Fruit fly (Drosophila melanogaster) whole organism, embryonic: ENCODE results near the gene Polr1C.

ENCODE experiments used
- Abd-B ChIP-seq: fragments of 200-800 bp; sonication (Bioruptor generic); optimal IDR thresholded peaks from 2 replicates; lab custom pipeline; 2018; ENCODE audit warnings: missing biosample characterization, mild to moderate bottlenecking, missing genetic modification characterization, moderate library complexity
- CG10321 ChIP-seq: fragments of 200-800 bp; sonication (Bioruptor generic); IDR thresholded peaks from 2 replicates; pipeline ENCODE4 v1.3.6; 2022; ENCODE audit warnings: missing biosample characterization, missing genetic modification characterization
- CG10543 ChIP-seq: fragments of 200-800 bp; sonication (Bioruptor generic); optimal IDR thresholded peaks from 3 replicates; lab custom pipeline; 2017; ENCODE audit warnings: missing biosample characterization, mild to moderate bottlenecking, missing genetic modification characterization, moderate library complexity
- CG10979 ChIP-seq: fragments of 200-800 bp; sonication (Bioruptor generic); optimal IDR thresholded peaks from 2 replicates; lab custom pipeline; 2018; ENCODE audit warnings: missing biosample characterization, mild to moderate bottlenecking, missing genetic modification characterization, moderate library complexity
- CG11695 ChIP-seq: fragments of 200-800 bp; sonication (Bioruptor generic); IDR thresholded peaks from 3 replicates; pipeline ENCODE4 v1.3.6; 2022; ENCODE audit warnings: missing biosample characterization, missing genetic modification characterization
- CG12299 ChIP-seq: fragments of 200-800 bp; sonication (Bioruptor generic); optimal IDR thresholded peaks from 2 replicates; lab custom pipeline; 2018; ENCODE audit warnings: missing biosample characterization, mild to moderate bottlenecking, missing genetic modification characterization
- CG14710 ChIP-seq: fragments of 200-800 bp; sonication (Bioruptor generic); optimal IDR thresholded peaks from 3 replicates; lab custom pipeline; 2019; ENCODE audit warnings: missing biosample characterization, mild to moderate bottlenecking, missing genetic modification characterization, moderate library complexity
- CG1603 ChIP-seq: fragments of 200-800 bp; sonication (Bioruptor generic); optimal IDR thresholded peaks from 2 replicates; lab custom pipeline; 2019; ENCODE audit warnings: missing biosample characterization, mild to moderate bottlenecking, missing genetic modification characterization, moderate library complexity
- CG1647 ChIP-seq: fragments of 200-800 bp; sonication (Bioruptor generic); optimal IDR thresholded peaks from 3 replicates; lab custom pipeline; 2016; ENCODE audit warnings: missing biosample characterization, missing genetic modification characterization
- CG16863 ChIP-seq: fragments of 200-800 bp; sonication (Bioruptor generic); optimal IDR thresholded peaks from 3 replicates; lab custom pipeline; 2016; ENCODE audit warnings: missing biosample characterization, missing genetic modification characterization
- CG2120 ChIP-seq: fragments of 200-800 bp; sonication (Bioruptor generic); optimal IDR thresholded peaks from 3 replicates; lab custom pipeline; 2016; ENCODE audit warnings: missing biosample characterization, missing genetic modification characterization
- CG42726 ChIP-seq: fragments of 200-800 bp; sonication (Bioruptor generic); IDR thresholded peaks from 2 replicates; pipeline ENCODE4 v1.3.6; 2022; ENCODE audit warnings: missing biosample characterization, missing genetic modification characterization; ENCODE audit not compliant: partially characterized antibody
- CG43689 ChIP-seq: fragments of 200-800 bp; sonication (Bioruptor generic); IDR thresholded peaks from 2 replicates; pipeline ENCODE4 v1.3.6; 2022; ENCODE audit warnings: missing biosample characterization, missing genetic modification characterization
- CG6791 ChIP-seq: fragments of 200-800 bp; sonication (Bioruptor generic); IDR thresholded peaks from 3 replicates; pipeline ENCODE4 v1.3.6; 2022; ENCODE audit warnings: missing biosample characterization, missing genetic modification characterization; ENCODE audit not compliant: partially characterized antibody
- CG7745 ChIP-seq: fragments of 200-800 bp; sonication (Bioruptor generic); optimal IDR thresholded peaks from 2 replicates; lab custom pipeline; 2018; ENCODE audit warnings: missing biosample characterization, mild to moderate bottlenecking, missing genetic modification characterization, moderate library complexity
- CG7786 ChIP-seq: fragments of 200-800 bp; sonication (Bioruptor generic); optimal IDR thresholded peaks from 2 replicates; lab custom pipeline; 2016; ENCODE audit warnings: missing biosample characterization, missing genetic modification characterization
- CG7963 ChIP-seq: fragments of 200-800 bp; sonication (Bioruptor generic); IDR thresholded peaks from 3 replicates; pipeline ENCODE4 v1.3.6; 2022; ENCODE audit warnings: missing biosample characterization, missing genetic modification characterization; ENCODE audit not compliant: partially characterized antibody
- CG8924 ChIP-seq: fragments of 200-800 bp; optimal IDR thresholded peaks from 3 replicates; lab custom pipeline; 2019; ENCODE audit warnings: missing biosample characterization, mild to moderate bottlenecking, missing genetic modification characterization, moderate library complexity
- CG9727 ChIP-seq: fragments of 200-800 bp; sonication (Bioruptor generic); optimal IDR thresholded peaks from 3 replicates; lab custom pipeline; 2017; ENCODE audit warnings: missing biosample characterization, mild to moderate bottlenecking, missing genetic modification characterization
- CoRest ChIP-seq: fragments of 200-800 bp; sonication (Bioruptor generic); optimal IDR thresholded peaks from 3 replicates; lab custom pipeline; 2018; ENCODE audit warnings: missing biosample characterization, mild to moderate bottlenecking, missing genetic modification characterization, moderate library complexity
- Dll ChIP-seq: fragments of 200-800 bp; sonication (Bioruptor generic); IDR thresholded peaks from 4 replicates; pipeline ENCODE4 v1.3.6; 2022; ENCODE audit warnings: missing biosample characterization, missing genetic modification characterization; ENCODE audit not compliant: partially characterized antibody
- Eip74EF ChIP-seq, 2 experiments: fragments of 200-800 bp in 1 of 2; fragments of >200 bp in 1 of 2; sonication (Bioruptor generic) in 1 of 2; optimal IDR thresholded peaks; 2 replicates each; lab custom pipeline; 2017 to 2019; ENCODE audit warnings: missing biosample characterization in 2 of 2, missing genetic modification characterization in 2 of 2, mild to moderate bottlenecking in 1 of 2, moderate library complexity in 1 of 2
- Gug ChIP-seq: fragments of 200-800 bp; sonication (Bioruptor generic); IDR thresholded peaks from 4 replicates; pipeline ENCODE4 v1.3.6; 2022; ENCODE audit warnings: missing biosample characterization, missing genetic modification characterization
- HLH4C ChIP-seq: fragments of 200-800 bp; sonication (Bioruptor generic); IDR thresholded peaks from 3 replicates; pipeline ENCODE4 v1.3.6; 2022; ENCODE audit warnings: missing biosample characterization, missing genetic modification characterization; ENCODE audit not compliant: partially characterized antibody
- Hsf ChIP-seq: fragments of 200-800 bp; sonication (Bioruptor generic); optimal IDR thresholded peaks from 3 replicates; lab custom pipeline; 2016; ENCODE audit warnings: missing biosample characterization, missing genetic modification characterization
- Jarid2 ChIP-seq: fragments of 200-800 bp; sonication (Bioruptor generic); optimal IDR thresholded peaks from 3 replicates; lab custom pipeline; 2017; ENCODE audit warnings: mild to moderate bottlenecking, missing biosample characterization, missing genetic modification reagents, missing genetic modification characterization
- Lpt ChIP-seq: fragments of >200 bp; optimal IDR thresholded peaks from 2 replicates; lab custom pipeline; 2018; ENCODE audit warnings: missing biosample characterization, missing genetic modification characterization
- MESR4 ChIP-seq: fragments of 200-800 bp; sonication (Bioruptor generic); optimal IDR thresholded peaks from 2 replicates; lab custom pipeline; 2018; ENCODE audit warnings: missing biosample characterization, mild to moderate bottlenecking, missing genetic modification characterization, moderate library complexity
- Med ChIP-seq: fragments of 200-800 bp; sonication (Bioruptor generic); peaks from one replicate; lab custom pipeline; 2016; ENCODE audit warnings: missing biosample characterization, missing genetic modification characterization, mild to moderate bottlenecking, inconsistent platforms, moderate library complexity
- Nf-YA ChIP-seq: fragments of 200-800 bp; sonication (Bioruptor generic); IDR thresholded peaks from 2 replicates; pipeline ENCODE4 v1.3.6; 2022; ENCODE audit warnings: missing biosample characterization, missing genetic modification characterization
- Trl ChIP-seq, 3 experiments: fragments of >200 bp in 2 of 3; fragments of 200-800 bp in 1 of 3; sonication (Bioruptor generic) in 1 of 3; optimal IDR thresholded peaks; 2 replicates in 1 of 3; 3 replicates in 2 of 3; lab custom pipeline; 2016 to 2017; ENCODE audit warnings: missing biosample characterization in 1 of 3, missing genetic modification characterization in 1 of 3
- caup ChIP-seq: fragments of 200-800 bp; sonication (Bioruptor generic); optimal IDR thresholded peaks from 3 replicates; lab custom pipeline; 2017; ENCODE audit warnings: missing biosample characterization, mild to moderate bottlenecking, missing genetic modification characterization, moderate library complexity; ENCODE audit not compliant: severe bottlenecking
- dimm ChIP-seq: fragments of 200-800 bp; sonication (Bioruptor generic); IDR thresholded peaks from 2 replicates; pipeline ENCODE4 v1.3.6; 2022; ENCODE audit warnings: missing biosample characterization, missing genetic modification characterization
- fd64A ChIP-seq: fragments of 200-800 bp; sonication (Bioruptor generic); optimal IDR thresholded peaks from 3 replicates; lab custom pipeline; 2018; ENCODE audit warnings: missing biosample characterization, mild to moderate bottlenecking, missing genetic modification characterization
- fu2 ChIP-seq: fragments of 200-800 bp; sonication (Bioruptor generic); optimal IDR thresholded peaks from 2 replicates; lab custom pipeline; 2016; ENCODE audit warnings: missing biosample characterization, missing genetic modification characterization
- gem ChIP-seq: fragments of 200-800 bp; sonication (Bioruptor generic); optimal IDR thresholded peaks from 2 replicates; lab custom pipeline; 2019; ENCODE audit warnings: missing biosample characterization, mild to moderate bottlenecking, missing genetic modification characterization, moderate library complexity
- gt ChIP-seq: fragments of 200-800 bp; sonication (Bioruptor generic); IDR thresholded peaks from 2 replicates; pipeline ENCODE4 v1.3.6; 2022; ENCODE audit warnings: missing biosample characterization, missing genetic modification characterization
- jumu ChIP-seq: fragments of 200-800 bp; sonication (Bioruptor generic); optimal IDR thresholded peaks from 3 replicates; lab custom pipeline; 2016; ENCODE audit warnings: missing biosample characterization, missing genetic modification characterization
- luna ChIP-seq: fragments of 200-800 bp; sonication (Bioruptor generic); optimal IDR thresholded peaks from 2 replicates; lab custom pipeline; 2016; ENCODE audit warnings: missing biosample characterization, missing genetic modification characterization
- nerfin-2 ChIP-seq: fragments of 200-800 bp; sonication (Bioruptor generic); IDR thresholded peaks from 2 replicates; pipeline ENCODE4 v1.3.6; 2022; ENCODE audit warnings: missing biosample characterization, missing genetic modification characterization; ENCODE audit not compliant: partially characterized antibody
- onecut ChIP-seq: fragments of 200-800 bp; sonication (Bioruptor generic); IDR thresholded peaks from 2 replicates; pipeline ENCODE4 v1.3.6; 2022; ENCODE audit warnings: missing biosample characterization, missing genetic modification characterization
- sd ChIP-seq: fragments of 200-800 bp; sonication (Bioruptor generic); optimal IDR thresholded peaks from 3 replicates; lab custom pipeline; 2018; ENCODE audit warnings: missing biosample characterization, mild to moderate bottlenecking, missing genetic modification characterization, moderate library complexity
- sens ChIP-seq: fragments of 200-800 bp; sonication (Bioruptor generic); peaks from one replicate; lab custom pipeline; 2016; ENCODE audit warnings: missing biosample characterization, missing genetic modification characterization
- sna ChIP-seq: fragments of 200-800 bp; sonication (Bioruptor generic); IDR thresholded peaks from 2 replicates; pipeline ENCODE4 v1.3.6; 2022; ENCODE audit warnings: missing biosample characterization, missing genetic modification characterization; ENCODE audit not compliant: partially characterized antibody
- stwl ChIP-seq: fragments of 200-800 bp; sonication (Bioruptor generic); optimal IDR thresholded peaks from 3 replicates; lab custom pipeline; 2018; ENCODE audit warnings: missing biosample characterization, mild to moderate bottlenecking, missing genetic modification characterization, moderate library complexity
- tna ChIP-seq: fragments of 200-800 bp; sonication (Bioruptor generic); IDR thresholded peaks from 2 replicates; pipeline ENCODE4 v1.3.6; 2022; ENCODE audit warnings: missing biosample characterization, missing genetic modification characterization; ENCODE audit not compliant: partially characterized antibody
- unc-4 ChIP-seq: fragments of 200-800 bp; sonication (Bioruptor generic); IDR thresholded peaks from 2 replicates; pipeline ENCODE4 v1.3.6; 2022; ENCODE audit warnings: missing biosample characterization, missing genetic modification characterization; ENCODE audit not compliant: partially characterized antibody

Gene Polr1C

dm6 chr2L:5009306-5010030, 40.7 kb downstream of the Polr1C start, which contains the start of gene Rtnl1 (continued):
- no peak for TF ChIP-seq gt (GFP tag; lab: Robert Waterston, UW)
- no peak for TF ChIP-seq Nf-YA (GFP tag; lab: Robert Waterston, UW)
- peak; percentile 90 for TF ChIP-seq tna (GFP tag; lab: Robert Waterston, UW)
- peak; percentile 29 for TF ChIP-seq CG7786
- TF ChIP-seq jumu (GFP tag; lab: Kevin White, UChicago), result peak; percentile 72
- TF ChIP-seq Hsf, result peak; percentile 31
- no peak for TF ChIP-seq fd64A (GFP tag; lab: Kevin White, UChicago)
- no peak for TF ChIP-seq CG11695
- no peak for TF ChIP-seq Lpt (GFP tag; lab: Kevin White, UChicago)
- no peak for TF ChIP-seq fu2 (GFP tag; lab: Kevin White, UChicago)
- peak; percentile 71 for TF ChIP-seq stwl (tag; lab: Kevin White, UChicago)
- TF ChIP-seq CG9727 (GFP tag; lab: Kevin White, UChicago), result peak; percentile 25
- TF ChIP-seq Eip74EF (GFP tag; optimal IDR thresholded peaks at IDR 0.05; lab: Kevin White, UChicago), result peak in 1 of 2 experiments; percentile 1
- TF ChIP-seq sd (tag; lab: Kevin White, UChicago), result peak; percentile 88
- peak; percentile 77 for TF ChIP-seq MESR4 (GFP tag; lab: Kevin White, UChicago)
- TF ChIP-seq CG14710 (tag; lab: Kevin White, UChicago), result peak; percentile 68
- TF ChIP-seq unc-4 (GFP tag; lab: Robert Waterston, UW), result peak; percentile 94
- peak; percentile 91 for TF ChIP-seq Dll (GFP tag; lab: Robert Waterston, UW)
- TF ChIP-seq Gug (GFP tag; lab: Robert Waterston, UW), result no peak
- 0 out of 2 replicates have a peak, but pooled peaks have one; percentile 4 for TF ChIP-seq onecut (GFP tag; lab: Robert Waterston, UW)
- TF ChIP-seq CG10979 (tag; lab: Kevin White, UChicago), result peak; percentile 17
- TF ChIP-seq CG7963 (GFP tag; lab: Robert Waterston, UW), result peak; percentile 88; the same call in 2 of the 3 replicates
- no peak for TF ChIP-seq CG43689 (GFP tag; lab: Robert Waterston, UW)
- TF ChIP-seq CG1647 (GFP tag; lab: Kevin White, UChicago), result peak; percentile 43
- TF ChIP-seq CG8924 (tag; lab: Kevin White, UChicago), result peak; percentile 20
- peak; percentile 88 for TF ChIP-seq CG1603 (tag; lab: Kevin White, UChicago)
- TF ChIP-seq luna (GFP tag; lab: Kevin White, UChicago), result peak; percentile 45
- TF ChIP-seq gem (tag; lab: Kevin White, UChicago), result peak; percentile 2
- peak; percentile 47 for TF ChIP-seq CG2120 (GFP tag; lab: Kevin White, UChicago)
- TF ChIP-seq CG16863 (GFP tag; lab: Kevin White, UChicago), result peak; percentile 23
- peak; percentile 67 for TF ChIP-seq Abd-B
- peak; percentile 8 for TF ChIP-seq caup (GFP tag; lab: Kevin White, UChicago)
- peak; percentile 91 for TF ChIP-seq Med (GFP tag; lab: Kevin White, UChicago)
- no peak for TF ChIP-seq CG7745 (tag; lab: Kevin White, UChicago)
- TF ChIP-seq CG10321 (GFP tag; lab: Robert Waterston, UW), result no peak
- TF ChIP-seq HLH4C (GFP tag; lab: Robert Waterston, UW), result peak; percentile 82
- peak; percentile 82 for TF ChIP-seq sna (GFP tag; lab: Robert Waterston, UW)
- peak; percentile 6 for TF ChIP-seq CG10543
- TF ChIP-seq CG42726 (GFP tag; lab: Robert Waterston, UW), result peak; percentile 95
- peak; percentile 48 for TF ChIP-seq CoRest (tag; lab: Kevin White, UChicago)
- no peak for TF ChIP-seq dimm
- TF ChIP-seq sens (GFP tag; lab: Kevin White, UChicago), result peak; percentile 85
- peak; percentile 19 for TF ChIP-seq CG12299 (tag; lab: Kevin White, UChicago)
- TF ChIP-seq Jarid2 (GFP tag; lab: Kevin White, UChicago), result peak; percentile 42
- peak; percentile 93 for TF ChIP-seq CG6791 (GFP tag; lab: Robert Waterston, UW)
- TF ChIP-seq Trl (optimal IDR thresholded peaks at IDR 0.05; lab: Kevin White, UChicago), result no peak
- peak; percentile 22 for TF ChIP-seq Trl (GFP tag; optimal IDR thresholded peaks at IDR 0.05; lab: Kevin White, UChicago)
- peak; percentile 42; the same call in 1 of the 2 replicates for TF ChIP-seq nerfin-2 (GFP tag; lab: Robert Waterston, UW)
